Worm (Caenorhabditis elegans) whole organism, late embryonic: ENCODE data around the gene Y73B6BL.288.

Experiments used
- C08G9.2 ChIP-seq: sonication (generic microtip); optimal IDR thresholded peaks from 2 replicates; lab custom pipeline; 2016; ENCODE audit warnings: mild to moderate bottlenecking, missing genetic modification characterization, moderate library complexity, missing compliant biosample characterization
- K02D7.2 ChIP-seq: sonication (generic microtip); optimal IDR thresholded peaks from 2 replicates; lab custom pipeline; 2017; ENCODE audit warnings: mild to moderate bottlenecking, missing genetic modification characterization, missing compliant biosample characterization
- K09A11.1 ChIP-seq: sonication (generic microtip); optimal IDR thresholded peaks from 2 replicates; lab custom pipeline; 2017; ENCODE audit warnings: antibody characterized with exemption, mild to moderate bottlenecking, missing genetic modification characterization, missing compliant biosample characterization; ENCODE audit not compliant: insufficient read depth
- ceh-18 ChIP-seq: sonication (generic microtip); optimal IDR thresholded peaks from 2 replicates; lab custom pipeline; 2016; ENCODE audit warnings: missing genetic modification characterization, missing compliant biosample characterization
- ceh-19 ChIP-seq: fragments of 200-800 bp; sonication (Bioruptor generic); optimal IDR thresholded peaks from 2 replicates; lab custom pipeline; 2018; ENCODE audit warnings: mild to moderate bottlenecking, missing genetic modification characterization, missing compliant biosample characterization
- ceh-2 ChIP-seq: sonication (generic microtip); optimal IDR thresholded peaks from 2 replicates; lab custom pipeline; 2016; ENCODE audit warnings: missing genotype, missing genetic modification characterization, missing compliant biosample characterization
- ceh-22 ChIP-seq: sonication (generic microtip); optimal IDR thresholded peaks from 2 replicates; lab custom pipeline; 2017; ENCODE audit warnings: missing biosample characterization, missing genetic modification characterization
- ceh-31 ChIP-seq: sonication (generic microtip); optimal IDR thresholded peaks from 2 replicates; lab custom pipeline; 2016; ENCODE audit warnings: missing genetic modification characterization, missing compliant biosample characterization
- ceh-34 ChIP-seq: sonication (generic microtip); optimal IDR thresholded peaks from 2 replicates; lab custom pipeline; 2016; ENCODE audit warnings: mild to moderate bottlenecking, missing genetic modification characterization, missing compliant biosample characterization
- ceh-48 ChIP-seq: sonication (generic microtip); optimal IDR thresholded peaks from 2 replicates; lab custom pipeline; 2016; ENCODE audit warnings: missing genetic modification characterization, inconsistent platforms, missing compliant biosample characterization
- ceh-6 ChIP-seq: fragments of 200-800 bp; sonication (Bioruptor generic); optimal IDR thresholded peaks from 2 replicates; lab custom pipeline; 2018; ENCODE audit warnings: mild to moderate bottlenecking, missing genetic modification characterization, missing compliant biosample characterization
- che-1 ChIP-seq: sonication (generic microtip); optimal IDR thresholded peaks from 2 replicates; lab custom pipeline; 2016; ENCODE audit warnings: mild to moderate bottlenecking, missing genetic modification characterization, missing compliant biosample characterization
- dve-1 ChIP-seq: sonication (generic microtip); optimal IDR thresholded peaks from 2 replicates; lab custom pipeline; 2017; ENCODE audit warnings: antibody characterized with exemption, mild to moderate bottlenecking, missing genetic modification characterization, missing compliant biosample characterization
- elt-4 ChIP-seq: sonication (generic microtip); optimal IDR thresholded peaks from 2 replicates; lab custom pipeline; 2016; ENCODE audit warnings: missing genetic modification characterization, missing compliant biosample characterization
- eyg-1 ChIP-seq: sonication (generic microtip); optimal IDR thresholded peaks from 2 replicates; lab custom pipeline; 2016; ENCODE audit warnings: missing genotype, missing genetic modification characterization, missing compliant biosample characterization
- fkh-10 ChIP-seq: fragments of 150-350 bp; optimal IDR thresholded peaks from 2 replicates; lab custom pipeline; 2014; ENCODE audit warnings: missing biosample characterization, missing genetic modification reagents, missing genetic modification characterization
- fkh-6 ChIP-seq: sonication (generic microtip); optimal IDR thresholded peaks from 2 replicates; lab custom pipeline; 2016; ENCODE audit warnings: missing genetic modification characterization, missing compliant biosample characterization
- gmeb-2 ChIP-seq: sonication (generic microtip); optimal IDR thresholded peaks from 2 replicates; lab custom pipeline; 2016; ENCODE audit warnings: missing genetic modification characterization, inconsistent platforms, missing compliant biosample characterization
- hlh-13 ChIP-seq: fragments of 200-800 bp; sonication (Bioruptor generic); optimal IDR thresholded peaks from 2 replicates; lab custom pipeline; 2018; ENCODE audit warnings: mild to moderate bottlenecking, missing genetic modification characterization, missing compliant biosample characterization
- hlh-15 ChIP-seq: sonication (generic microtip); optimal IDR thresholded peaks from 2 replicates; lab custom pipeline; 2016; ENCODE audit warnings: missing genetic modification characterization, missing compliant biosample characterization
- hlh-30 ChIP-seq: sonication (generic microtip); optimal IDR thresholded peaks from 2 replicates; lab custom pipeline; 2017; ENCODE audit warnings: antibody characterized with exemption, missing genetic modification characterization, missing compliant biosample characterization; ENCODE audit not compliant: insufficient read depth
- hlh-6 ChIP-seq: sonication (generic microtip); optimal IDR thresholded peaks from 2 replicates; lab custom pipeline; 2016; ENCODE audit warnings: missing genotype, missing genetic modification characterization, missing compliant biosample characterization
- hlh-8 ChIP-seq: sonication (generic microtip); optimal IDR thresholded peaks from 2 replicates; lab custom pipeline; 2016; ENCODE audit warnings: missing genotype, missing genetic modification characterization, missing compliant biosample characterization
- lim-6 ChIP-seq: sonication (generic microtip); optimal IDR thresholded peaks from 2 replicates; lab custom pipeline; 2016; ENCODE audit warnings: missing genetic modification characterization, missing compliant biosample characterization
- lin-11 ChIP-seq: fragments of 200-800 bp; sonication (Bioruptor generic); optimal IDR thresholded peaks from 2 replicates; lab custom pipeline; 2018; ENCODE audit warnings: mild to moderate bottlenecking, missing genetic modification characterization, missing compliant biosample characterization
- nfya-1 ChIP-seq: sonication (generic microtip); optimal IDR thresholded peaks from 2 replicates; lab custom pipeline; 2017; ENCODE audit warnings: missing genetic modification characterization, mild to moderate bottlenecking, missing compliant biosample characterization, antibody characterized with exemption, moderate library complexity
- nhr-232 ChIP-seq: sonication (generic microtip); optimal IDR thresholded peaks from 2 replicates; lab custom pipeline; 2016; ENCODE audit warnings: missing genetic modification characterization, missing compliant biosample characterization
- npax-4 ChIP-seq: sonication (generic microtip); optimal IDR thresholded peaks from 2 replicates; lab custom pipeline; 2016; ENCODE audit warnings: missing genetic modification characterization, missing compliant biosample characterization
- odd-2 ChIP-seq: sonication (generic microtip); optimal IDR thresholded peaks from 2 replicates; lab custom pipeline; 2017; ENCODE audit warnings: antibody characterized with exemption, mild to moderate bottlenecking, missing genetic modification characterization, missing compliant biosample characterization
- pag-3 ChIP-seq: sonication (generic microtip); optimal IDR thresholded peaks from 2 replicates; lab custom pipeline; 2016; ENCODE audit warnings: missing compliant biosample characterization, missing genetic modification characterization, borderline replicate concordance
- pat-9 ChIP-seq: fragments of 200-800 bp; sonication (Bioruptor generic); optimal IDR thresholded peaks from 2 replicates; lab custom pipeline; 2018; ENCODE audit warnings: mild to moderate bottlenecking, missing genetic modification characterization, moderate library complexity, missing compliant biosample characterization
- pax-1 ChIP-seq: fragments of 150-350 bp; optimal IDR thresholded peaks from 2 replicates; lab custom pipeline; 2014; ENCODE audit warnings: missing biosample characterization, missing genetic modification characterization
- pha-4 ChIP-seq: fragments of 150-350 bp; optimal IDR thresholded peaks from 2 replicates; lab custom pipeline; 2018; ENCODE audit warnings: missing biosample characterization, missing genetic modification reagents, missing genetic modification characterization
- pqm-1 ChIP-seq: sonication (generic microtip); optimal IDR thresholded peaks from 2 replicates; lab custom pipeline; 2016; ENCODE audit warnings: missing genetic modification characterization, missing compliant biosample characterization
- rnt-1 ChIP-seq: sonication (generic microtip); optimal IDR thresholded peaks from 2 replicates; lab custom pipeline; 2016; ENCODE audit warnings: missing genetic modification characterization, missing compliant biosample characterization
- sdc-2 ChIP-seq: sonication (generic microtip); optimal IDR thresholded peaks from 2 replicates; lab custom pipeline; 2016; ENCODE audit warnings: missing genotype, missing genetic modification characterization, missing compliant biosample characterization
- sox-2 ChIP-seq: fragments of 200-800 bp; sonication (Bioruptor generic); IDR thresholded peaks from 2 replicates; pipeline ENCODE4 v1.3.6; 2022; ENCODE audit warnings: missing genetic modification reagents, missing genetic modification characterization, missing compliant biosample characterization
- syd-9 ChIP-seq: sonication (generic microtip); optimal IDR thresholded peaks from 2 replicates; lab custom pipeline; 2016; ENCODE audit warnings: mild to moderate bottlenecking, missing genetic modification characterization, moderate library complexity, missing compliant biosample characterization
- tbx-2 ChIP-seq: sonication (generic microtip); optimal IDR thresholded peaks from 2 replicates; lab custom pipeline; 2016; ENCODE audit warnings: missing genetic modification characterization, missing compliant biosample characterization
- tbx-7 ChIP-seq: sonication (generic microtip); optimal IDR thresholded peaks from 2 replicates; lab custom pipeline; 2016; ENCODE audit warnings: missing genotype, missing genetic modification characterization, missing compliant biosample characterization
- ttx-3 ChIP-seq: sonication (generic microtip); optimal IDR thresholded peaks from 2 replicates; lab custom pipeline; 2016; ENCODE audit warnings: missing genetic modification reagents, missing genetic modification characterization, missing compliant biosample characterization
- unc-42 ChIP-seq: sonication (generic microtip); optimal IDR thresholded peaks from 2 replicates; lab custom pipeline; 2016; ENCODE audit warnings: missing genotype, missing genetic modification characterization, missing compliant biosample characterization

The Y73B6BL.288 gene

ce11 chrIV:6328198-6328597 is 14.1 kb downstream of the Y73B6BL.288 start:
- TF ChIP-seq hlh-30 (tag; lab: Kevin White, UChicago) (no peak), gmeb-2 (tag; lab: Kevin White, UChicago) (no peak), K09A11.1 (no peak), hlh-13 (GFP tag; lab: Kevin White, UChicago) (no peak), pag-3 (tag; lab: Kevin White, UChicago) (no peak), ceh-18 (tag; lab: Kevin White, UChicago) (no peak), eyg-1 (tag; lab: Kevin White, UChicago) (no peak)

ce11 chrIV:6327363-6328015 is 14.8 kb downstream of the Y73B6BL.288 start:
- no peak for TF ChIP-seq fkh-6
- TF ChIP-seq che-1 (tag; lab: Kevin White, UChicago): no peak
- no peak for TF ChIP-seq npax-4 (tag; lab: Kevin White, UChicago)
- TF ChIP-seq nfya-1 (tag; lab: Kevin White, UChicago): peak; percentile 22
- TF ChIP-seq unc-42 (tag; lab: Kevin White, UChicago): peak; percentile 43
- peak; percentile 51 for TF ChIP-seq ceh-48
- no peak for TF ChIP-seq ceh-34 (tag; lab: Kevin White, UChicago)
- TF ChIP-seq sdc-2 (tag; lab: Kevin White, UChicago): no peak
- no peak for TF ChIP-seq lin-11 (tag; lab: Kevin White, UChicago)
- TF ChIP-seq ceh-31 (tag; lab: Kevin White, UChicago): peak; percentile 29
- no peak for TF ChIP-seq lim-6 (tag; lab: Kevin White, UChicago)

ce11 chrIV:6326448-6326847 is 15.9 kb downstream of the Y73B6BL.288 start, which contains the start of gene lsm-8:
Gene lsm-8 (plus strand): TSS chrIV:6326526.
- TF ChIP-seq odd-2 (tag; lab: Kevin White, UChicago): no peak
- TF ChIP-seq, all 69 proteins: peak for 0

ce11 chrIV:6325772-6326171 is 16.6 kb downstream of the Y73B6BL.288 start:
- TF ChIP-seq ceh-19 (GFP tag; lab: Kevin White, UChicago) (no peak), eyg-1 (tag; lab: Kevin White, UChicago) (no peak), ttx-3 (tag; lab: Kevin White, UChicago) (no peak), tbx-7 (tag; lab: Kevin White, UChicago) (no peak)

ce11 chrIV:6323654-6324224 is 18.6 kb downstream of the Y73B6BL.288 start, which contains the start of gene sqd-1:
Gene sqd-1 (plus strand): TSS chrIV:6324174.
- TF ChIP-seq ceh-6 (GFP tag; lab: Kevin White, UChicago) (peak; percentile 26), pax-1 (peak; percentile 57), ceh-22 (tag; lab: Kevin White, UChicago) (no peak), fkh-6 (no peak), ceh-48 (peak; percentile 54), sox-2 (GFP tag; lab: Robert Waterston, UW) (no peak), syd-9 (tag; lab: Kevin White, UChicago) (peak; percentile 24), rnt-1 (tag; lab: Kevin White, UChicago) (peak; percentile 81), pha-4 (no peak), gmeb-2 (tag; lab: Kevin White, UChicago) (peak; percentile 44), ceh-2 (tag; lab: Kevin White, UChicago) (peak; percentile 55), K02D7.2 (tag; lab: Kevin White, UChicago) (no peak), nfya-1 (tag; lab: Kevin White, UChicago) (peak; percentile 91), nhr-232 (no peak), pqm-1 (tag; lab: Kevin White, UChicago) (no peak), fkh-10 (GFP tag; lab: Kevin White, UChicago) (peak; percentile 28), tbx-2 (tag; lab: Kevin White, UChicago) (peak; percentile 83), hlh-8 (tag; lab: Kevin White, UChicago) (peak; percentile 21), dve-1 (tag; lab: Kevin White, UChicago) (peak; percentile 66), C08G9.2 (tag; lab: Kevin White, UChicago) (peak; percentile 69), che-1 (tag; lab: Kevin White, UChicago) (peak; percentile 52), elt-4 (no peak), odd-2 (tag; lab: Kevin White, UChicago) (no peak), hlh-15 (no peak), hlh-6 (tag; lab: Kevin White, UChicago) (peak; percentile 33), ceh-19 (GFP tag; lab: Kevin White, UChicago) (peak; percentile 46), pat-9 (tag; lab: Kevin White, UChicago) (peak; percentile 31)
